Fruit fly (Drosophila melanogaster): ENCODE measurements around the gene Nuak.

Nuak gene

dm6 chr3R:10356563-10357363 lies 92.7 kb downstream of the Nuak start (continued):
- TF ChIP-seq Atf6 (GFP tag; IDR thresholded peaks at IDR 0.05) (no peak), CG16779 (GFP tag; IDR thresholded peaks at IDR 0.05) (no peak), crp (GFP tag; optimal IDR thresholded peaks at IDR 0.05) (peak in 1 of 2 experiments; percentile 41), CG18764 (GFP tag; optimal IDR thresholded peaks at IDR 0.05) (no peak), mam (GFP tag; optimal IDR thresholded peaks at IDR 0.05) (peak; percentile 65), Oli (tag; optimal IDR thresholded peaks at IDR 0.05) (peak; percentile 80), CG1529 (GFP tag; optimal IDR thresholded peaks at IDR 0.05) (peak; percentile 70), peb (GFP tag; IDR thresholded peaks at IDR 0.05) (no peak), CG8924 (tag; optimal IDR thresholded peaks at IDR 0.05) (peak; percentile 83), Bdp1 (GFP tag; optimal IDR thresholded peaks at IDR 0.05) (peak; percentile 60), abd-A (tag; optimal IDR thresholded peaks at IDR 0.05) (no peak), CG10366 (GFP tag; IDR thresholded peaks at IDR 0.05) (no peak; the same call in 1 of the 2 replicates), HLH54F (GFP tag; optimal IDR thresholded peaks at IDR 0.05) (peak; percentile 82), Ada2b (GFP tag; IDR thresholded peaks at IDR 0.05) (no peak), CkIIα-i1 (GFP tag; IDR thresholded peaks at IDR 0.05) (no peak), cas (GFP tag; IDR thresholded peaks at IDR 0.05) (no peak), CG12236 (GFP tag; optimal IDR thresholded peaks at IDR 0.05) (peak; percentile 80), pho (GFP tag; optimal IDR thresholded peaks at IDR 0.05) (peak; percentile 78), CG11723 (GFP tag; optimal IDR thresholded peaks at IDR 0.05) (peak; percentile 38), HLH3B (GFP tag; IDR thresholded peaks at IDR 0.05) (no peak), ATbp (GFP tag; optimal IDR thresholded peaks at IDR 0.05) (peak; percentile 68), CG43689 (GFP tag; IDR thresholded peaks at IDR 0.05) (no peak), inv (GFP tag; IDR thresholded peaks at IDR 0.05; ENCODE audit: partially characterized antibody) (no peak), salm (tag; optimal IDR thresholded peaks at IDR 0.05) (peak; percentile 63), CG17612 (GFP tag; IDR thresholded peaks at IDR 0.05) (no peak), YL-1 (GFP tag; optimal IDR thresholded peaks at IDR 0.05) (peak; percentile 26), kah (GFP tag; optimal IDR thresholded peaks at IDR 0.05) (peak; percentile 26), CG2199 (GFP tag; IDR thresholded peaks at IDR 0.05) (no peak), CG14014 (GFP tag; IDR thresholded peaks at IDR 0.05) (no peak), ac (GFP tag; optimal IDR thresholded peaks at IDR 0.05) (peak; percentile 48), insv (GFP tag; optimal IDR thresholded peaks at IDR 0.05) (no peak), CG13287 (GFP tag; IDR thresholded peaks at IDR 0.05; ENCODE audit: partially characterized antibody) (no peak), twi (tag; optimal IDR thresholded peaks at IDR 0.05) (peak; percentile 39), trh (GFP tag; optimal IDR thresholded peaks at IDR 0.05) (peak; percentile 43), CG33213 (GFP tag; optimal IDR thresholded peaks at IDR 0.05) (peak; percentile 67), CG10462 (GFP tag; optimal IDR thresholded peaks at IDR 0.05) (peak; percentile 67), h (optimal IDR thresholded peaks at IDR 0.05) (no peak), CG18619 (GFP tag; optimal IDR thresholded peaks at IDR 0.05) (peak; percentile 77), ewg (GFP tag; optimal IDR thresholded peaks at IDR 0.05) (peak; percentile 56), CG14710 (tag; optimal IDR thresholded peaks at IDR 0.05) (peak; percentile 84), Lpt (GFP tag; optimal IDR thresholded peaks at IDR 0.05) (no peak), ab (GFP tag; optimal IDR thresholded peaks at IDR 0.05) (no peak), Ets65A (GFP tag) (peak; percentile 74), Hr39 (optimal IDR thresholded peaks at IDR 0.05) (no peak), nerfin-1 (tag; optimal IDR thresholded peaks at IDR 0.05) (no peak), Awh (GFP tag; IDR thresholded peaks at IDR 0.05) (0 out of 2 replicates have a peak, but pooled peaks have one; percentile 86), CG6654 (GFP tag; optimal IDR thresholded peaks at IDR 0.05) (peak; percentile 22), tgo (GFP tag; IDR thresholded peaks at IDR 0.05) (no peak), CG30403 (GFP tag; optimal IDR thresholded peaks at IDR 0.05) (peak; percentile 88), CG13894 (tag; optimal IDR thresholded peaks at IDR 0.05) (peak; percentile 97), D19A (tag; optimal IDR thresholded peaks at IDR 0.05) (peak; percentile 73)

Data from whole organism, embryonic.